Worm (Caenorhabditis elegans): Measurements from ENCODE around the gene dgk-4.

Gene dgk-4

DNA sequence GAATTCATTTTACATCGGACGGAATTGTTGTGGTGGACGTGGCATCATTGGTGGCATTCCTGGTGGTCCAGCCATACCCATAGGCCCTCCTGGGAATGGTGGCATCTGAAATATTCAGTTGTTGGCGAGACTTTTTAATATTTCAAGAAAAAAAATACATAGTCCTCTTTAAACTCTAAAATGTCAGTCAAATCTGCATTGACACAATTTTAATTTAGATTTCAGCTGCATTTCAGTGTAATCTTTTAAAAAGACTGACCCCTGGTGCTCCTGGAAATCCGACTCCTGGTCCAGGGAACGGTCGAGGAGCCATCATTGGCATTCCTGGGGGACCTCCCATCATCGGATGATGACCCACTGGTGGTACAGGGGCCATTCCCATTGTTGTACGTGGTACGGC is 55.8 kb downstream of the dgk-4 start:
- TF ChIP-seq unc-55 (GFP tag; optimal IDR thresholded peaks at IDR 0.05) (no peak), ceh-22 (tag; optimal IDR thresholded peaks at IDR 0.05) (no peak)

DNA sequence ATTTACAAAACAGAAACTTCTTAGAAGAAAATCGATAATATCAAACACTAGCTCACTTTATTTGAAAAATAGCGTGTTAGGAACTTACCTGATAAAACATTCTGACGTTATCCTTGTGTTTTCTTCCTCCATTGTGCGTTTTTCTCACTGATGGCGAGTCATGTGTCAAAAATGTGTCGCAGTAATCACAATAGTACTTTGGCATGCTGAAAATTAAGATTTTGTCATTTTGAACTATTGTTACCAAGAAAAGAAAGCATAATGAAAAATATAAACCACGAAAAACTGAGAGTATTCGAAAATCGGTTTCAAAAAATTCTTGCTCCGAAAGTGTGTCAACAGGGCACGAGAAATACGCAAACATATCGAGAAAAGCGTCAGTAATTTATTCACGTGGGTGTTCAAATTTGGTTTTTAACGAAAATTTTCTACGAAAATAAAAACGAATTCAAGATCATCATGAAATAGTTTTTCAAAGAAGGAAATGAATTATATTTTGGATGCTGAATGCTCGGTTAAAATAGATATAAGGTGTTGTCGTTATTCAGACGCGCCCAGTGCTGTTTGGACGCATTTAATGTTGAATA is 56.6 kb downstream of the dgk-4 start, which contains the start of gene snrp-3:
TSS of gene snrp-3 (minus strand) at position 206 of the 587 bp plus-strand sequence.
- no peak for TF ChIP-seq K02D7.2 (tag; optimal IDR thresholded peaks at IDR 0.05)
- TF ChIP-seq pqm-1 (tag; optimal IDR thresholded peaks at IDR 0.05) = no peak
- TF ChIP-seq ceh-14 (tag; optimal IDR thresholded peaks at IDR 0.05) = peak; percentile 12
- no peak for TF ChIP-seq ceh-31 (tag; optimal IDR thresholded peaks at IDR 0.05)
- TF ChIP-seq pax-1 (tag; optimal IDR thresholded peaks at IDR 0.05) = no peak
- TF ChIP-seq unc-55 (GFP tag; optimal IDR thresholded peaks at IDR 0.05) = peak; percentile 42
- no peak for TF ChIP-seq dmd-4 (tag; optimal IDR thresholded peaks at IDR 0.05; ENCODE audit: borderline replicate concordance)
- no peak for TF ChIP-seq ref-2 (tag; optimal IDR thresholded peaks at IDR 0.05)
- no peak for TF ChIP-seq madf-2 (tag; optimal IDR thresholded peaks at IDR 0.05)
- no peak for TF ChIP-seq ceh-48 (tag; optimal IDR thresholded peaks at IDR 0.05)
- peak; percentile 12 for TF ChIP-seq elt-2 (tag; optimal IDR thresholded peaks at IDR 0.05)
- TF ChIP-seq pag-3 (tag; optimal IDR thresholded peaks at IDR 0.05; ENCODE audit: borderline replicate concordance) = no peak
- no peak for TF ChIP-seq hlh-13 (GFP tag; optimal IDR thresholded peaks at IDR 0.05)
- TF ChIP-seq ama-1 (optimal IDR thresholded peaks at IDR 0.05) = peak; percentile 8
- peak; percentile 56 for TF ChIP-seq unc-42 (tag; optimal IDR thresholded peaks at IDR 0.05)
- peak; percentile 9 for TF ChIP-seq ceh-34 (tag; optimal IDR thresholded peaks at IDR 0.05)
- no peak for TF ChIP-seq fkh-10 (GFP tag; optimal IDR thresholded peaks at IDR 0.05)
- TF ChIP-seq odd-2 (tag; optimal IDR thresholded peaks at IDR 0.05) = no peak
- peak; percentile 60 for TF ChIP-seq ceh-18 (tag; optimal IDR thresholded peaks at IDR 0.05)
- no peak for TF ChIP-seq sox-4 (tag; optimal IDR thresholded peaks at IDR 0.05)
- no peak for TF ChIP-seq unc-86 (tag; optimal IDR thresholded peaks at IDR 0.05)
- TF ChIP-seq rnt-1 (tag; optimal IDR thresholded peaks at IDR 0.05) = no peak
- no peak for TF ChIP-seq pros-1 (tag; optimal IDR thresholded peaks at IDR 0.05)
- peak; percentile 19 for TF ChIP-seq dve-1 (tag; optimal IDR thresholded peaks at IDR 0.05)
- TF ChIP-seq nfya-1 (tag; optimal IDR thresholded peaks at IDR 0.05) = peak; percentile 63
- no peak for TF ChIP-seq lin-11 (tag; optimal IDR thresholded peaks at IDR 0.05)
- TF ChIP-seq hlh-30 (tag; optimal IDR thresholded peaks at IDR 0.05; ENCODE audit: insufficient read depth) = peak; percentile 80
- TF ChIP-seq unc-3 (GFP tag; conservative IDR thresholded peaks at IDR 0.05) = no peak
- no peak for TF ChIP-seq unc-3 (tag; optimal IDR thresholded peaks at IDR 0.05)
- TF ChIP-seq tbx-2 (tag; optimal IDR thresholded peaks at IDR 0.05) = peak; percentile 8
- no peak for TF ChIP-seq eyg-1 (tag; optimal IDR thresholded peaks at IDR 0.05)
- TF ChIP-seq che-1 (tag; optimal IDR thresholded peaks at IDR 0.05) = no peak

DNA sequence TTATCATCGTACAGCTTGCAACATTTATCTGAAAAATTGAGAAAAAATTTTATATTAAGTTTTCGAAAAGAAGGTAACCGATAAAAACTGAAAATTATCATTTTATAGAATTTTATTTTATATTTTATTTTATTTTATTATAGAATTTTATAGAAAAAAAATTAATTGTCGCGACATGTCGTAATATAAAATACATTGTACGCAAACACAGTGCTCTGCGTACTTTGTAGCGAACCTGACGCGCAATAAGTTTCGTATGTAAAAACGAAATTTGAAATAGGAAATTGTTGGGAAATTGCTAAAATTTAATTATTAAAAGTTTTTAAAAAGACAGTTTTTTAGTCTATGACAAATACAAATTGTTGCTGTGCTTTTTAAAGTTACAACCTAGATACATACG is 60.4 kb downstream of the dgk-4 start, which contains the start of the genes hst-1 and ints-6:
TSS of gene hst-1 (minus strand) at position 28 of the 400 bp plus-strand sequence.
TSS of gene ints-6 (plus strand) at position 260 of the 400 bp plus-strand sequence.
- TF ChIP-seq rnt-1 (tag; optimal IDR thresholded peaks at IDR 0.05) (no peak), lim-6 (tag; optimal IDR thresholded peaks at IDR 0.05) (no peak), hlh-15 (tag; optimal IDR thresholded peaks at IDR 0.05) (no peak), npax-4 (tag; optimal IDR thresholded peaks at IDR 0.05) (no peak), sox-2 (GFP tag; IDR thresholded peaks at IDR 0.05) (no peak), lin-11 (tag; optimal IDR thresholded peaks at IDR 0.05) (no peak), ceh-6 (GFP tag; optimal IDR thresholded peaks at IDR 0.05) (no peak), mec-3 (tag; optimal IDR thresholded peaks at IDR 0.05; ENCODE audit: borderline replicate concordance) (no peak), ama-1 (optimal IDR thresholded peaks at IDR 0.05) (no peak), unc-42 (tag; optimal IDR thresholded peaks at IDR 0.05) (no peak), hlh-6 (tag; optimal IDR thresholded peaks at IDR 0.05) (no peak), T23F11.4 (GFP tag; optimal IDR thresholded peaks at IDR 0.05) (no peak), unc-3 (GFP tag; conservative IDR thresholded peaks at IDR 0.05) (no peak), unc-3 (tag; optimal IDR thresholded peaks at IDR 0.05) (no peak), unc-55 (GFP tag; optimal IDR thresholded peaks at IDR 0.05) (no peak), nhr-11 (tag; optimal IDR thresholded peaks at IDR 0.05) (no peak), sox-4 (tag; optimal IDR thresholded peaks at IDR 0.05) (no peak), pha-4 (tag; optimal IDR thresholded peaks at IDR 0.05) (no peak), pax-1 (tag; optimal IDR thresholded peaks at IDR 0.05) (no peak)

Data from whole organism, late embryonic.